Worm (Caenorhabditis elegans): ENCODE measurements around the gene C12D12.1.

DNA sequence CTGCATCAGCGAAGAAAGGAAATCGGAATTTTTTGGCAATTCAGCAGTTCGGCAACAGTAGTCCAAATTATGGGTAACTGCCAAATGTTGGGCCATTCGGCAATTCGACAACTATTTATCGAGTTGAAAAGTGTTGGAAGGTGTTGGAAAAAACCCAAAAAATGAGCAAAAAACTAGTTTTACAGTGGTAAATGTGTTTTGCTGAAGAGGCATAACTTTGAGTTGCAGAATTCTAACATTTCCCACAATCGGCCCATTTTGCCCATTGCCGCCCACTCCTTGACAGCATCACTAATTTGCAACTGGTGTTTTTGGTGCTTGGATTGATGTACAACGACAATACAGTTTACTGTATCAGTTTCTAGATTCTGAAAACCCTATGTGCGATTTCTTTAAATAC, 54.6 kb downstream of the C12D12.1 start:
- TF ChIP-seq sea-1 (GFP tag; conservative IDR thresholded peaks at IDR 0.05) (no peak), ama-1 (optimal IDR thresholded peaks at IDR 0.05) (no peak), F13C5.2 (tag; optimal IDR thresholded peaks at IDR 0.05) (no peak), hmbx-1 (tag; optimal IDR thresholded peaks at IDR 0.05) (no peak)
